Fruit fly (Drosophila melanogaster) whole organism, pupa: ENCODE measurements around the gene Muted.

Experiments
- CG10348 ChIP-seq: fragments of 200-800 bp; sonication (Bioruptor generic); IDR thresholded peaks from 2 replicates; pipeline ENCODE4 v1.3.6; 2022; ENCODE audit warnings: missing biosample characterization, missing genetic modification characterization
- CG12605 ChIP-seq: fragments of 200-800 bp; sonication (Bioruptor generic); IDR thresholded peaks from 2 replicates; pipeline ENCODE4 v1.3.6; 2022; ENCODE audit warnings: missing biosample characterization, missing genetic modification characterization
- CG13204 ChIP-seq: fragments of 200-800 bp; sonication (Bioruptor generic); optimal IDR thresholded peaks from 2 replicates; lab custom pipeline; 2018; ENCODE audit warnings: missing biosample characterization, mild to moderate bottlenecking, missing genetic modification characterization, moderate library complexity
- CG14655 ChIP-seq: fragments of 200-800 bp; sonication (Bioruptor generic); optimal IDR thresholded peaks from 3 replicates; lab custom pipeline; 2017; ENCODE audit warnings: mild to moderate bottlenecking, missing biosample characterization, missing genetic modification reagents, missing genetic modification characterization
- CG15710 ChIP-seq: fragments of 200-800 bp; sonication (Bioruptor generic); optimal IDR thresholded peaks from 2 replicates; lab custom pipeline; 2018; ENCODE audit warnings: missing biosample characterization, mild to moderate bottlenecking, missing genetic modification characterization, moderate library complexity
- CG17806 ChIP-seq: fragments of 200-800 bp; sonication (Bioruptor generic); optimal IDR thresholded peaks from 2 replicates; lab custom pipeline; 2018; ENCODE audit warnings: missing biosample characterization, mild to moderate bottlenecking, missing genetic modification characterization, moderate library complexity
- CG32121 ChIP-seq: fragments of 200-800 bp; sonication (Bioruptor generic); IDR thresholded peaks from 2 replicates; pipeline ENCODE4 v1.3.6; 2022; ENCODE audit warnings: missing biosample characterization, missing genetic modification characterization
- CG34367 ChIP-seq: fragments of 200-800 bp; sonication (Bioruptor generic); optimal IDR thresholded peaks from 2 replicates; lab custom pipeline; 2018; ENCODE audit warnings: missing biosample characterization, mild to moderate bottlenecking, missing genetic modification characterization
- CG4496 ChIP-seq: fragments of 200-800 bp; sonication (Bioruptor generic); IDR thresholded peaks from 3 replicates; pipeline ENCODE4 v1.3.6; 2022; ENCODE audit warnings: missing biosample characterization, missing genetic modification characterization
- CG8159 ChIP-seq: fragments of 200-800 bp; sonication (Bioruptor generic); optimal IDR thresholded peaks from 3 replicates; lab custom pipeline; 2018; ENCODE audit warnings: missing biosample characterization, mild to moderate bottlenecking, missing genetic modification characterization, moderate library complexity
- CG8301 ChIP-seq: fragments of 200-800 bp; sonication (Bioruptor generic); optimal IDR thresholded peaks from 2 replicates; lab custom pipeline; 2018; ENCODE audit warnings: missing biosample characterization, mild to moderate bottlenecking, missing genetic modification characterization
- CG9948 ChIP-seq: fragments of 200-800 bp; sonication (Bioruptor generic); optimal IDR thresholded peaks from 2 replicates; lab custom pipeline; 2018; ENCODE audit warnings: missing biosample characterization, mild to moderate bottlenecking, missing genetic modification characterization, moderate library complexity
- D1 ChIP-seq: fragments of 200-800 bp; sonication (Bioruptor generic); optimal IDR thresholded peaks from 2 replicates; lab custom pipeline; 2018; ENCODE audit warnings: missing biosample characterization, mild to moderate bottlenecking, missing genetic modification characterization, moderate library complexity
- EcR ChIP-seq: fragments of 200-800 bp; sonication (Bioruptor generic); optimal IDR thresholded peaks from 3 replicates; lab custom pipeline; 2019; ENCODE audit warnings: missing biosample characterization, missing genetic modification characterization, mild to moderate bottlenecking, moderate library complexity, missing genetic modification reagents
- Ets98B ChIP-seq: fragments of 200-800 bp; sonication (Bioruptor generic); IDR thresholded peaks from 2 replicates; pipeline ENCODE4 v1.3.6; 2022; ENCODE audit warnings: missing biosample characterization, missing genetic modification characterization
- Pif1A ChIP-seq: fragments of 200-800 bp; sonication (Bioruptor generic); optimal IDR thresholded peaks from 3 replicates; lab custom pipeline; 2016; ENCODE audit warnings: missing biosample characterization, missing genetic modification characterization
- Pif1B ChIP-seq: fragments of 200-800 bp; sonication (Bioruptor generic); optimal IDR thresholded peaks from 3 replicates; lab custom pipeline; 2016; ENCODE audit warnings: missing biosample characterization, missing genetic modification characterization
- Snoo ChIP-seq: fragments of 200-800 bp; sonication (Bioruptor generic); optimal IDR thresholded peaks from 3 replicates; lab custom pipeline; 2017; ENCODE audit warnings: missing biosample characterization, mild to moderate bottlenecking, missing genetic modification characterization, inconsistent platforms
- fd96Ca ChIP-seq: fragments of 200-800 bp; sonication (Bioruptor generic); IDR thresholded peaks from 3 replicates; pipeline ENCODE4 v1.3.6; 2022; ENCODE audit warnings: missing biosample characterization, missing genetic modification characterization
- gl ChIP-seq: fragments of 200-800 bp; sonication (Bioruptor generic); optimal IDR thresholded peaks from 2 replicates; lab custom pipeline; 2018; ENCODE audit warnings: missing biosample characterization, mild to moderate bottlenecking, missing genetic modification characterization
- rn ChIP-seq: fragments of 200-800 bp; sonication (Bioruptor generic); IDR thresholded peaks from 2 replicates; pipeline ENCODE4 v1.3.6; 2022; ENCODE audit warnings: missing biosample characterization, missing genetic modification characterization

The Muted gene

DNA sequence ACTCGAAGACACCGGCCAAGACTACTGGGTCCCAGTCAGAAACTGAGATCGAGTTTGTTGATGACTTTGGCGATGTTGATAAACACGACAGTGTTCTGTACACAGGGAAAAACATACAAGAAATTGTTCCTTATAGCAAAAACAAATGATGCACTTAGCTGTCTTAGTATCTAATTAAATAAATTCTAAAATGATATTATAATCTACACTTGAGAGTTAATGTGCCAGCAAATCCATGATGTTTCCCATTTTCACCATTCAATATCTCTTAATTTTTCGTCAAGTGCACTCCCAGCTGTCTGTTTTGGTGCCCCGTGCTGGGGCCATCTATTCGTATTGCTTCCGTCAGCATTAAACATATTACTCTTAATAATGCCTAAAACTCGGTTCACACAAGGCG is 37.8 kb downstream of the Muted start:
- peak; percentile 85 for TF ChIP-seq CG8301 (tag; lab: Kevin White, UChicago)
- peak; percentile 23 for TF ChIP-seq CG8159
- TF ChIP-seq Pif1A (GFP tag; lab: Kevin White, UChicago), result peak; percentile 61
- no peak for TF ChIP-seq CG34367 (tag; lab: Kevin White, UChicago)
- TF ChIP-seq EcR (GFP tag; lab: Kevin White, UChicago), result no peak
- TF ChIP-seq CG4496 (GFP tag; lab: Robert Waterston, UW), result peak; percentile 79; the same call in 2 of the 3 replicates
- TF ChIP-seq Snoo (tag; lab: Kevin White, UChicago), result no peak
- TF ChIP-seq CG32121 (GFP tag; lab: Robert Waterston, UW), result peak; percentile 57; the same call in 1 of the 2 replicates
- TF ChIP-seq Pif1B (GFP tag; lab: Kevin White, UChicago), result peak; percentile 43
- peak; percentile 69 for TF ChIP-seq Ets98B (GFP tag; lab: Robert Waterston, UW)
- TF ChIP-seq CG9948, result peak; percentile 54
- no peak for TF ChIP-seq CG17806 (tag; lab: Kevin White, UChicago)
- peak; percentile 85 for TF ChIP-seq CG14655 (GFP tag; lab: Kevin White, UChicago)
- TF ChIP-seq, all 21 proteins: peak for 9

DNA sequence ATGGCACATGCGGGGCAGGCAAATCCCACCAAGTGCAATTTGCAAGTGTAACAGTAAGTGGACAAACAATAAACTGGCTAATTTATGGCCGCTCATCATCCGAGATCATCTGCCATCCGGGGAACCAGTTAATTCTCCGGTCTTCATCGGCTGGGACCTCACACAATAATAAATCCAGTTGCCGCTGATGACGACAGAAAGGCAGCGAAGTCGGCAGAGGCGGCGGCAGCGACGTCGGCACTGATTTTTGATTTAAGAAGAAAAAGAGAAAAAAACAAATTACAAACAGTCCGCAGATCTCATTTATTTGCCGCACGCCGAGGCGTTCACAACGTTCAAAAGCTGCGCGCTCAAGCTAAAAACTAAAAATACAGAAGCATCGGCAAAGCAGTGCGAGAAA is 39.9 kb downstream of the Muted start, which contains the start of gene CG13856:
Gene CG13856 (plus strand): TSS at position 301 of the 400 bp plus-strand sequence.
- TF ChIP-seq D1 (tag; lab: Kevin White, UChicago) (no peak), CG17806 (tag; lab: Kevin White, UChicago) (no peak), Pif1B (GFP tag; lab: Kevin White, UChicago) (no peak), CG32121 (GFP tag; lab: Robert Waterston, UW) (no peak)

DNA sequence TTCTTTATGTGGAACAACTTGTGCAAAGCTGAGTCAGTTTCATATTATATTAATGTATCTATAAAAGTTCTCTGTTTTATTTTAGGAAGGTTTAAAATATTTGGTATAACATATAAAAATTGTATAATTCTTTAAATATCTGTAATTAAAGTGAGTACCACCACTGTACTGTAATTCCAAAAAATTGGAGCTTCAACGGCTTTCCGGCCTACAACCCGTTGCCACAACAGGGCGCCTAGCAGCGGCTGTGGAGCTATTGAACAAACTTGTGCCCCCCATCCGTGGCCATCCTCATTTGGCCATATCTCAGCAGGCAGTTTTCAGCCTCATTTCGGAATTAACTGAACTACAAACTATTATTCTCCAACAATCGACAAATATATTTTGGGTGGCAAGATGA is 43.2 kb downstream of the Muted start, which contains the start of gene CG13855:
Gene CG13855 (plus strand): TSS at position 301 of the 400 bp plus-strand sequence.
- no peak for TF ChIP-seq rn (GFP tag; lab: Robert Waterston, UW)
- no peak for TF ChIP-seq CG32121 (GFP tag; lab: Robert Waterston, UW)
- TF ChIP-seq fd96Ca (GFP tag; lab: Robert Waterston, UW), result no peak
- TF ChIP-seq CG8159, result no peak
- TF ChIP-seq CG10348, result no peak
- TF ChIP-seq CG15710 (tag; lab: Kevin White, UChicago), result no peak
- no peak for TF ChIP-seq CG9948
- TF ChIP-seq Snoo (tag; lab: Kevin White, UChicago), result no peak
- TF ChIP-seq Ets98B (GFP tag; lab: Robert Waterston, UW), result no peak
- TF ChIP-seq CG4496 (GFP tag; lab: Robert Waterston, UW), result no peak
- no peak for TF ChIP-seq CG12605 (GFP tag; lab: Robert Waterston, UW)
- TF ChIP-seq gl, result no peak
- no peak for TF ChIP-seq D1 (tag; lab: Kevin White, UChicago)
- no peak for TF ChIP-seq CG17806 (tag; lab: Kevin White, UChicago)
- TF ChIP-seq CG34367 (tag; lab: Kevin White, UChicago), result no peak
- no peak for TF ChIP-seq EcR (GFP tag; lab: Kevin White, UChicago)
- TF ChIP-seq, all 21 proteins: peak for 0

DNA sequence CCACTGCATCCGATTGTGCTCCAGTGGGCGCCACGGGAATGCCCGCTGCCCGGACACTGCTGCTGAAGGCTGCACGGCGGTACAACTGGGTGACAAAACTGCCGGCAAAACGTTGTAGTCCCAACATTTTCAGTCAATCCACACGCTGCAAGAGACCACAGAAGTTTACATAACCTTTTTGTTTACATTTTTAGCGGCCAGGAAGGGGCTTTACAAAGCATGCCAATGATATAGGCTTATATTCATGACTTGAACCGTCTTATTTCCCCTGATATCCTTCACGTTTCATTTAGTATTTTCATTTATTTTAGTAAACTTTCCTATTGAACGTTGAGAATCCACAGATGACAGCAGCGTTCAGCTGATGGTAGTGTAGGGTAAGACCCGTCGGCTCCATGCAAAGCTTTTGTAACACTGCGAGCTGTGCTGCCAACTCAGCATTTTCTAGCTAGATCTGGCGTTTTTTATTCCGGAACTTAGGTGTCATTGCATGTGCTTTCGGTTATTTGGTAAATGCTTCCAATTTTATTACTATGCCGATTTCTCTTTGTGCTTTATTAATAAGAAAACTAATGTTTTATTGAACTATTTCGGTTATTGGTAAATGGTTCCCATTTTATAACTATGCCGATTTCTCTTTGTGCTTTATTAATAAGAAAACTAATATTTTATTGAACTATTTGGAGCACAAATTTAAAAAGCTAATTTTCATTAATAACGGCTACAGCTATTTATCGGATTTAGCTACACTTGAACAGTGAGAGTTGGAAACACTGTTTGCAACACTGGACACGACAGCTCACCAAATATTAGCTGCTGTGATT is 48.3 kb downstream of the Muted start, which contains the start of the genes CG13850 and lqfR:
Gene CG13850 (minus strand): TSS at position 379 of the 824 bp plus-strand sequence.
Gene lqfR (plus strand): TSS at position 765 of the 824 bp plus-strand sequence.
- TF ChIP-seq CG10348 (0 out of 2 replicates have a peak, but pooled peaks have one; percentile 14), Pif1A (GFP tag; lab: Kevin White, UChicago) (no peak), CG32121 (GFP tag; lab: Robert Waterston, UW) (peak; percentile 45; the same call in 1 of the 2 replicates), CG15710 (tag; lab: Kevin White, UChicago) (peak; percentile 64), CG12605 (GFP tag; lab: Robert Waterston, UW) (no peak), Snoo (tag; lab: Kevin White, UChicago) (peak; percentile 70), fd96Ca (GFP tag; lab: Robert Waterston, UW) (peak; percentile 70), D1 (tag; lab: Kevin White, UChicago) (no peak), Pif1B (GFP tag; lab: Kevin White, UChicago) (peak; percentile 14), CG34367 (tag; lab: Kevin White, UChicago) (no peak), CG4496 (GFP tag; lab: Robert Waterston, UW) (no peak), EcR (GFP tag; lab: Kevin White, UChicago) (no peak), CG8159 (peak; percentile 62), CG17806 (tag; lab: Kevin White, UChicago) (peak; percentile 20), rn (GFP tag; lab: Robert Waterston, UW) (0 out of 2 replicates have a peak, but pooled peaks have one; percentile 9), CG14655 (GFP tag; lab: Kevin White, UChicago) (no peak), CG9948 (peak; percentile 35)

DNA sequence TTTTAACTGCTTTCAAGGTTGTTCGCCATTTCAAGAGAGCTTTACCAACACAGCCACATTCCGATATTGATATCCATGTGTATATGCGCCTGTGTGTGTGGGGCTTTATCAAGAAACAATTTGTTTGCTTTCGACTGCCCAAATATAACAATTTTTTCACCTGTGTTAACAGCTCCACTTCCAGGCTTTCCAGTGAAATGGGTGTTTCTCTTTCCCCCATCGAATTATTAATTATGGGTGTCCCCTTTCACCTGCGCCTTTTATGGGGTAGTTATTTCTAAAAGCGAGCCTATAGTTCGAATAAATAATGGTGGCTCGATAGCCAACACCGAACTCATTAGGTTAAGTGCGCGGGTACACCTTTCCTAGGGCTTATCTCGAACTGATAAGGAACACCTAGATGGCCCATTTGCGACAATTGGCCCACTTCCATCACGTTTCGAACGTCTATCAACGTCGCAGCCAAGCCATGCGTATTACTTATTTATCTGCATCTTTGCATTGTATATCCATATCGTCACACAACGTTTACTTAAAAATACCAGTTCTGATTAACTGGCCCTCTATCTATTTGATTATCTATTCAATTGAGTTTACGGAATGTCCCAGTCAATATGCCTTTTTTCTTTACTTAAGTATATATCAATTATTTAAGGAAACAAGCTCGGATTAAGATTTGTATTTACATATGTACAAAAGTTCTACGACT is 49.6 kb downstream of the Muted start:
- TF ChIP-seq D1 (tag; lab: Kevin White, UChicago), result no peak
- no peak for TF ChIP-seq CG4496 (GFP tag; lab: Robert Waterston, UW)
- TF ChIP-seq fd96Ca (GFP tag; lab: Robert Waterston, UW), result no peak
- no peak for TF ChIP-seq CG10348
- TF ChIP-seq CG13204 (GFP tag; lab: Kevin White, UChicago), result no peak
- TF ChIP-seq EcR (GFP tag; lab: Kevin White, UChicago), result no peak
- no peak for TF ChIP-seq gl
- TF ChIP-seq CG32121 (GFP tag; lab: Robert Waterston, UW), result no peak
- no peak for TF ChIP-seq CG8301 (tag; lab: Kevin White, UChicago)
- TF ChIP-seq rn (GFP tag; lab: Robert Waterston, UW), result no peak
- TF ChIP-seq CG12605 (GFP tag; lab: Robert Waterston, UW), result no peak
- no peak for TF ChIP-seq CG17806 (tag; lab: Kevin White, UChicago)
- TF ChIP-seq Pif1B (GFP tag; lab: Kevin White, UChicago), result no peak
- TF ChIP-seq CG8159, result no peak
- TF ChIP-seq Pif1A (GFP tag; lab: Kevin White, UChicago), result no peak
- no peak for TF ChIP-seq CG14655 (GFP tag; lab: Kevin White, UChicago)
- no peak for TF ChIP-seq Snoo (tag; lab: Kevin White, UChicago)
- TF ChIP-seq, all 21 proteins: peak for 0
